Worm (Caenorhabditis elegans) whole organism, late embryonic: ENCODE measurements around the gene grd-8.

Source experiments
- K02D7.2 ChIP-seq: sonication (generic microtip); optimal IDR thresholded peaks from 2 replicates; lab custom pipeline; 2017; ENCODE audit warnings: mild to moderate bottlenecking, missing genetic modification characterization, missing compliant biosample characterization
- K09A11.1 ChIP-seq: sonication (generic microtip); optimal IDR thresholded peaks from 2 replicates; lab custom pipeline; 2017; ENCODE audit warnings: antibody characterized with exemption, mild to moderate bottlenecking, missing genetic modification characterization, missing compliant biosample characterization; ENCODE audit not compliant: insufficient read depth
- T23F11.4 ChIP-seq: fragments of 200-800 bp; sonication (Bioruptor generic); optimal IDR thresholded peaks from 2 replicates; lab custom pipeline; 2018; ENCODE audit warnings: mild to moderate bottlenecking, missing genetic modification characterization, missing compliant biosample characterization
- Y22D7AL.16 ChIP-seq: sonication (generic microtip); optimal IDR thresholded peaks from 2 replicates; lab custom pipeline; 2016; ENCODE audit warnings: missing genetic modification characterization, missing compliant biosample characterization
- ceh-14 ChIP-seq: sonication (generic microtip); optimal IDR thresholded peaks from 2 replicates; lab custom pipeline; 2016; ENCODE audit warnings: missing genotype, missing genetic modification characterization, missing compliant biosample characterization
- ceh-18 ChIP-seq: sonication (generic microtip); optimal IDR thresholded peaks from 2 replicates; lab custom pipeline; 2016; ENCODE audit warnings: missing genetic modification characterization, missing compliant biosample characterization
- ceh-2 ChIP-seq: sonication (generic microtip); optimal IDR thresholded peaks from 2 replicates; lab custom pipeline; 2016; ENCODE audit warnings: missing genotype, missing genetic modification characterization, missing compliant biosample characterization
- ceh-48 ChIP-seq: sonication (generic microtip); optimal IDR thresholded peaks from 2 replicates; lab custom pipeline; 2016; ENCODE audit warnings: missing genetic modification characterization, inconsistent platforms, missing compliant biosample characterization
- ceh-6 ChIP-seq: fragments of 200-800 bp; sonication (Bioruptor generic); optimal IDR thresholded peaks from 2 replicates; lab custom pipeline; 2018; ENCODE audit warnings: mild to moderate bottlenecking, missing genetic modification characterization, missing compliant biosample characterization
- ceh-9 ChIP-seq: sonication (generic microtip); optimal IDR thresholded peaks from 2 replicates; lab custom pipeline; 2016; ENCODE audit warnings: mild to moderate bottlenecking, missing genetic modification characterization, inconsistent platforms, missing compliant biosample characterization
- ets-4 ChIP-seq: sonication (generic microtip); optimal IDR thresholded peaks from 2 replicates; lab custom pipeline; 2016; ENCODE audit warnings: missing genetic modification characterization, missing compliant biosample characterization
- fax-1 ChIP-seq: sonication (generic microtip); optimal IDR thresholded peaks from 2 replicates; lab custom pipeline; 2016; ENCODE audit warnings: missing genotype, missing genetic modification characterization, missing compliant biosample characterization
- fkh-10 ChIP-seq: fragments of 150-350 bp; optimal IDR thresholded peaks from 2 replicates; lab custom pipeline; 2014; ENCODE audit warnings: missing biosample characterization, missing genetic modification reagents, missing genetic modification characterization
- gmeb-2 ChIP-seq: sonication (generic microtip); optimal IDR thresholded peaks from 2 replicates; lab custom pipeline; 2016; ENCODE audit warnings: missing genetic modification characterization, inconsistent platforms, missing compliant biosample characterization
- lim-6 ChIP-seq: sonication (generic microtip); optimal IDR thresholded peaks from 2 replicates; lab custom pipeline; 2016; ENCODE audit warnings: missing genetic modification characterization, missing compliant biosample characterization
- lin-11 ChIP-seq: fragments of 200-800 bp; sonication (Bioruptor generic); optimal IDR thresholded peaks from 2 replicates; lab custom pipeline; 2018; ENCODE audit warnings: mild to moderate bottlenecking, missing genetic modification characterization, missing compliant biosample characterization
- mec-3 ChIP-seq: sonication (generic microtip); optimal IDR thresholded peaks from 2 replicates; lab custom pipeline; 2016; ENCODE audit warnings: borderline replicate concordance, missing genetic modification characterization, missing compliant biosample characterization
- nhr-232 ChIP-seq: sonication (generic microtip); optimal IDR thresholded peaks from 2 replicates; lab custom pipeline; 2016; ENCODE audit warnings: missing genetic modification characterization, missing compliant biosample characterization
- pag-3 ChIP-seq: sonication (generic microtip); optimal IDR thresholded peaks from 2 replicates; lab custom pipeline; 2016; ENCODE audit warnings: missing compliant biosample characterization, missing genetic modification characterization, borderline replicate concordance
- pax-1 ChIP-seq: fragments of 150-350 bp; optimal IDR thresholded peaks from 2 replicates; lab custom pipeline; 2014; ENCODE audit warnings: missing biosample characterization, missing genetic modification characterization
- pha-4 ChIP-seq: fragments of 150-350 bp; optimal IDR thresholded peaks from 2 replicates; lab custom pipeline; 2018; ENCODE audit warnings: missing biosample characterization, missing genetic modification reagents, missing genetic modification characterization
- pros-1 ChIP-seq: fragments of 150-350 bp; optimal IDR thresholded peaks from 2 replicates; lab custom pipeline; 2014; ENCODE audit warnings: missing biosample characterization, missing genetic modification reagents, missing genetic modification characterization
- ref-2 ChIP-seq: sonication (generic microtip); optimal IDR thresholded peaks from 2 replicates; lab custom pipeline; 2016; ENCODE audit warnings: missing genetic modification characterization, missing compliant biosample characterization
- rnt-1 ChIP-seq: sonication (generic microtip); optimal IDR thresholded peaks from 2 replicates; lab custom pipeline; 2016; ENCODE audit warnings: missing genetic modification characterization, missing compliant biosample characterization
- sox-2 ChIP-seq: fragments of 200-800 bp; sonication (Bioruptor generic); IDR thresholded peaks from 2 replicates; pipeline ENCODE4 v1.3.6; 2022; ENCODE audit warnings: missing genetic modification reagents, missing genetic modification characterization, missing compliant biosample characterization
- sox-4 ChIP-seq: sonication (generic microtip); optimal IDR thresholded peaks from 2 replicates; lab custom pipeline; 2017; ENCODE audit warnings: mild to moderate bottlenecking, missing genetic modification characterization, inconsistent platforms, missing compliant biosample characterization
- syd-9 ChIP-seq: sonication (generic microtip); optimal IDR thresholded peaks from 2 replicates; lab custom pipeline; 2016; ENCODE audit warnings: mild to moderate bottlenecking, missing genetic modification characterization, moderate library complexity, missing compliant biosample characterization
- tbx-7 ChIP-seq: sonication (generic microtip); optimal IDR thresholded peaks from 2 replicates; lab custom pipeline; 2016; ENCODE audit warnings: missing genotype, missing genetic modification characterization, missing compliant biosample characterization
- unc-42 ChIP-seq: sonication (generic microtip); optimal IDR thresholded peaks from 2 replicates; lab custom pipeline; 2016; ENCODE audit warnings: missing genotype, missing genetic modification characterization, missing compliant biosample characterization
- unc-55 ChIP-seq: sonication (generic microtip); optimal IDR thresholded peaks from 2 replicates; lab custom pipeline; 2017; ENCODE audit warnings: missing biosample characterization, missing genetic modification reagents, missing genetic modification characterization

The grd-8 gene

ce11 chrV:7870707-7871106, 28.4 kb downstream of the grd-8 start, which contains the start of gene nipi-4:
TSS of gene nipi-4 (minus strand) at chrV:7870807.
- TF ChIP-seq pros-1 (tag; lab: Kevin White, UChicago) (no peak), ceh-18 (tag; lab: Kevin White, UChicago) (no peak), ceh-14 (tag; lab: Kevin White, UChicago) (no peak)

DNA sequence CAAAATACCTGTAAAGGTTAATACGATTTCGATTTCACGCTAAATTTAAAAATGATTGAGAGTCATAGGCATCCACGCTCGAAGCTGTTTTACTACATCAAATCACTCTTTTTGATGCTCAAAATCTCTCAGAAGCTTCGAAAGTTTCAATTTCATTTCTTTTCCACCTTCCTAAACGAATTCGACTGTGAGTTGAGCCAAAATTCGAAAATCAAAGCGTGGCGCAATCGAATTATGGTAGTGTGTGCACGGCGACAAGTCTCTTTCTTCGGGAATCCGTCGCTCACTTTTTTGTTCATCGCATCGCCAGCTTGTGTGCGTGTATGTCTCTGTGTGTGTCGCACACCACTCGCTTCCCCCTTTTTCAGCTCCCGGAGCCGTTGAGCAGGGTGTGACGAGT, 30.6 kb downstream of the grd-8 start:
- TF ChIP-seq Y22D7AL.16 (tag; lab: Kevin White, UChicago), result no peak
- peak; percentile 96 for TF ChIP-seq unc-42
- TF ChIP-seq fkh-10, result peak; percentile 16

DNA sequence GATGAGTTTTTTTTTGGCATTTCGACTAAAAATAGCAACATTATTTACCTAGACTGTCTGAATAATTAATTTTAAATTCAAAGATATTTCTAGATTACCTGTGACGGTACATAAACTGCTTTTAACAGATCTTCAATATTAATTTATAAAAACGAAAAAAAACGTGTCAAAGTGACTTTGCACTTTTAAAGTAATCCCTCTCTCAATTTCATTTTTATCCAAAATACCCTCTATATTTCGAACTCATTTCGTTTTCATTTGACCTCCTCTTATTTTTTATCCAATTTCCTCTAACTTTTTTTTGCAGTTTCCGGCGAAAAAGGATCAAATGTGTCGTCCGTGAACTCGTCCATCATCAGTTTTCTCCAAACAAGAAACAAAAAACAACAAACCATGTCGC, 33.1 kb downstream of the grd-8 start, which contains the start of gene F40A3.4:
TSS of gene F40A3.4 (plus strand) at position 301 of the 400 bp plus-strand sequence.
- no peak for TF ChIP-seq lim-6 (tag; lab: Kevin White, UChicago)
- no peak for TF ChIP-seq K09A11.1 (tag; lab: Kevin White, UChicago)
- TF ChIP-seq mec-3, result no peak
- TF ChIP-seq rnt-1 (tag; lab: Kevin White, UChicago), result no peak
- TF ChIP-seq sox-4 (tag; lab: Kevin White, UChicago), result no peak
- no peak for TF ChIP-seq pag-3 (tag; lab: Kevin White, UChicago)
- no peak for TF ChIP-seq tbx-7 (tag; lab: Kevin White, UChicago)
- no peak for TF ChIP-seq ceh-48 (tag; lab: Kevin White, UChicago)
- TF ChIP-seq ceh-6 (GFP tag; lab: Kevin White, UChicago), result no peak
- no peak for TF ChIP-seq syd-9
- TF ChIP-seq sox-2 (GFP tag; lab: Robert Waterston, UW), result no peak
- TF ChIP-seq unc-55 (GFP tag; lab: Kevin White, UChicago), result no peak
- TF ChIP-seq lin-11, result no peak
- TF ChIP-seq pax-1 (tag; lab: Kevin White, UChicago), result no peak
- TF ChIP-seq unc-42, result no peak
- TF ChIP-seq fax-1 (tag; lab: Kevin White, UChicago), result no peak

DNA sequence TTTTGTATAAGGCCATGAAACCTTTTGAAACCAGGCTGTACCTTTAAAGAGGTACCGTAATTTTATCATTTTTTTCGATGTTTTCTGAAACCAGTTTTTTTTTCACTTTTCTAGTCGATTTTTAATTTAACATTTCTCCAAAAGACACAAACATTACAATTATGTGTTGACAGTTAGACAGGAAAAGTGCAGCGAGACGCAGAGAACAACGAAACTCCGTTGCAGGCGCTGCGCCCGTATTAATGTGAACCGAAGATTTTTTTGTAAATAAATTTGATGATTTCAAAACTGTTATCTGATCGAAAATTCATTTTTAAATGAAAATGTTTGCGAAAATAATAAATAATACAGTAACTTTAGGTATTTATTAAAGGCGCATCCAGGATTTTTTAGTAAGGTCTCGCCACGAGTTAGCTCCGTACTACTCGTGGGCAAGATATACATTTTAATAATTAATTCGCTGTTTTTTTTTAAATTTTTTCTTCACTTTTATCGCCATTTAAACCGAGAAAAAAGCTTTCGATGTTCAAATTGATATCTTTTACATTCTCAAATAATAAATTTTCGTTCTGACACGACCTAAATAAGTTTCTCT, 34.6 kb downstream of the grd-8 start, which contains the start of gene F40A3.3:
TSS of gene F40A3.3 (plus strand) at position 564 of the 595 bp plus-strand sequence.
- TF ChIP-seq ceh-9 (no peak), gmeb-2 (tag; lab: Kevin White, UChicago) (no peak), T23F11.4 (GFP tag; lab: Kevin White, UChicago) (no peak), K02D7.2 (tag; lab: Kevin White, UChicago) (no peak), unc-55 (GFP tag; lab: Kevin White, UChicago) (no peak), pha-4 (no peak), nhr-232 (no peak), ceh-2 (no peak)

ce11 chrV:7878411-7878964, 36.2 kb downstream of the grd-8 start, which contains the start of gene F40A3.2:
TSS of gene F40A3.2 (plus strand) at chrV:7878914.
- TF ChIP-seq ceh-18 (tag; lab: Kevin White, UChicago) (no peak), ets-4 (tag; lab: Kevin White, UChicago) (no peak), ceh-2 (no peak)

DNA sequence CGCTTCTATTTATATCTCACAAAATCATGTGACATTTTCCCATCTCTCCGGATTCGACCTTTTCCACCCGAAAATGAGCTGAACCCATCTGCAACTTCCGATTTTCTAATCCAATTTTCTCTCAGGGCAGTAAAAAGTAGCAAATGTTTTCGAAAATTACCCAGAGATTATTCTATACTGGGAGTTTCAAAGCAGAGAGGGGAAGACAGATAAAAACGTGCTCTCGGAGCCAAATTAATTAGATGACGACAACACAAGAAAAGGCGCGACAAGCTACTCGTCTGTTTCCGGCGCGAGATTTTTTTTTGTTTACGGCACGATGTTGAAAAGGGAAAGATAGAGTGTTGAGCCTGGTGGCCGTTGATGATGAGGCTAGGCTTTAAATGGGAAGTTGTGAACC, 42.1 kb downstream of the grd-8 start:
- TF ChIP-seq ref-2 (tag; lab: Kevin White, UChicago), result no peak
- TF ChIP-seq, all 69 proteins: peak for 0
